Fruit fly (Drosophila melanogaster) whole organism, adult: ENCODE results near the gene CG6495.

Experiments
- CG11617 ChIP-seq: fragments of 200-800 bp; sonication (Bioruptor generic); optimal IDR thresholded peaks from 2 replicates; lab custom pipeline; 2017; ENCODE audit warnings: mild to moderate bottlenecking, missing biosample characterization, missing genetic modification reagents, missing genetic modification characterization
- CG12768 ChIP-seq: fragments of 200-800 bp; sonication (Bioruptor generic); optimal IDR thresholded peaks from 2 replicates; lab custom pipeline; 2017; ENCODE audit warnings: missing biosample characterization, missing genetic modification characterization, mild to moderate bottlenecking, moderate library complexity, missing genetic modification reagents
- CG14711 ChIP-seq: fragments of 200-800 bp; sonication (Bioruptor generic); optimal IDR thresholded peaks from 2 replicates; lab custom pipeline; 2018; ENCODE audit warnings: missing biosample characterization, mild to moderate bottlenecking, missing genetic modification characterization, moderate library complexity
- CG1620 ChIP-seq: fragments of 200-800 bp; sonication (Bioruptor generic); optimal IDR thresholded peaks from 2 replicates; lab custom pipeline; 2016; ENCODE audit warnings: missing biosample characterization, missing genetic modification characterization
- CG33017 ChIP-seq: fragments of 200-800 bp; sonication (Bioruptor generic); optimal IDR thresholded peaks from 2 replicates; lab custom pipeline; 2018; ENCODE audit warnings: missing biosample characterization, mild to moderate bottlenecking, missing genetic modification characterization, moderate library complexity
- CG5204 ChIP-seq: fragments of 200-800 bp; sonication (Bioruptor generic); optimal IDR thresholded peaks from 2 replicates; lab custom pipeline; 2016; ENCODE audit warnings: missing biosample characterization, missing genetic modification characterization
- CG7045 ChIP-seq: fragments of 200-800 bp; sonication (Bioruptor generic); optimal IDR thresholded peaks from 2 replicates; lab custom pipeline; 2017; ENCODE audit warnings: missing biosample characterization, mild to moderate bottlenecking, missing genetic modification characterization
- CG7101 ChIP-seq: fragments of 200-800 bp; sonication (Bioruptor generic); optimal IDR thresholded peaks from 2 replicates; lab custom pipeline; 2018; ENCODE audit warnings: missing biosample characterization, mild to moderate bottlenecking, missing genetic modification characterization, moderate library complexity
- Clk ChIP-seq: fragments of 200-800 bp; sonication (Bioruptor generic); optimal IDR thresholded peaks from 2 replicates; lab custom pipeline; 2017; ENCODE audit warnings: missing biosample characterization, missing genetic modification characterization
- Crg-1 ChIP-seq: fragments of 200-800 bp; sonication (Bioruptor generic); optimal IDR thresholded peaks from 2 replicates; lab custom pipeline; 2016; ENCODE audit warnings: missing biosample characterization, missing genetic modification characterization
- Hr96 ChIP-seq: fragments of 200-800 bp; sonication (Bioruptor generic); optimal IDR thresholded peaks from 2 replicates; lab custom pipeline; 2016; ENCODE audit warnings: missing biosample characterization, missing genetic modification characterization
- Mnt ChIP-seq: fragments of 200-800 bp; sonication (Bioruptor generic); optimal IDR thresholded peaks from 2 replicates; lab custom pipeline; 2016; ENCODE audit warnings: missing biosample characterization, mild to moderate bottlenecking, missing genetic modification characterization
- bab1 ChIP-seq: fragments of 200-800 bp; sonication (Bioruptor generic); optimal IDR thresholded peaks from 3 replicates; lab custom pipeline; 2019; ENCODE audit warnings: missing biosample characterization, mild to moderate bottlenecking, missing genetic modification characterization, moderate library complexity
- cic ChIP-seq: fragments of 200-800 bp; sonication (Bioruptor generic); optimal IDR thresholded peaks from 2 replicates; lab custom pipeline; 2017; ENCODE audit warnings: missing biosample characterization, mild to moderate bottlenecking, missing genetic modification characterization, moderate library complexity
- cnc ChIP-seq, 2 experiments: fragments of >200 bp; optimal IDR thresholded peaks; 2 replicates each; lab custom pipeline; 2017
- kay ChIP-seq: fragments of 200-800 bp; sonication (Bioruptor generic); peaks from one replicate; lab custom pipeline; 2016; ENCODE audit warnings: missing biosample characterization, missing genetic modification characterization, borderline replicate concordance
- ovo ChIP-seq: fragments of 200-800 bp; sonication (Bioruptor generic); optimal IDR thresholded peaks from 2 replicates; lab custom pipeline; 2016; ENCODE audit warnings: missing biosample characterization, missing genetic modification characterization
- pad ChIP-seq: fragments of 200-800 bp; sonication (Bioruptor generic); optimal IDR thresholded peaks from 3 replicates; lab custom pipeline; 2017; ENCODE audit warnings: missing biosample characterization, missing genetic modification characterization, mild to moderate bottlenecking, moderate library complexity, missing genetic modification reagents
- tj ChIP-seq: fragments of 200-800 bp; sonication (Bioruptor generic); optimal IDR thresholded peaks from 3 replicates; lab custom pipeline; 2017; ENCODE audit warnings: missing biosample characterization, mild to moderate bottlenecking, missing genetic modification characterization, moderate library complexity
- toe ChIP-seq: fragments of 200-800 bp; sonication (Bioruptor generic); optimal IDR thresholded peaks from 2 replicates; lab custom pipeline; 2016; ENCODE audit warnings: missing biosample characterization, missing genetic modification characterization

Gene CG6495

DNA sequence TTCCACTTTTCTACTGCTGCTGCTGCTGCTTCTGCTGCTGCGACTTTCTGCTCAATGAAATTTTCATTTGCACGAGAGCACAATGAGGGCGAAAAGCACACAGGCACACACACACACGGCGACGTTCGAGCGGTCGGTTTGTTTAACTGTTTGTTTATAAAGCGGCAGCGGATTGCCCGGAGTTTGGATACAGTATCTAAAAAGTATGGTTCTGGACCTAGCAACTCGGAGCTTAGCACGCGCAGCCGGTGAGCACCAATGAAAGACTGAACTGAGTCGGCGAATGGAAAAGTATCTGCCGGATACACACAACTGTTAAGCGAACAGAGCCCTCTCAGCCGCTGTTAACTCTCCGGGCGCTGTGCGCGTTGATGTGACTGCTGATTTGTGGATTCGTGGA is 4.9 kb upstream of the CG6495 start, which contains the start of gene CG17124:
Gene CG17124 (minus strand): TSS at position 277 of the 400 bp plus-strand sequence.
- TF ChIP-seq tj, result peak; percentile 38
- TF ChIP-seq Mnt (GFP tag; lab: Kevin White, UChicago), result peak; percentile 63
- TF ChIP-seq toe (GFP tag; lab: Kevin White, UChicago), result no peak
- TF ChIP-seq CG7045 (GFP tag; lab: Kevin White, UChicago), result peak; percentile 23
- TF ChIP-seq kay (GFP tag; lab: Kevin White, UChicago), result no peak
- no peak for TF ChIP-seq pad
- TF ChIP-seq CG11617, result peak; percentile 7
- no peak for TF ChIP-seq CG1620 (GFP tag; lab: Kevin White, UChicago)
- no peak for TF ChIP-seq ovo (GFP tag; lab: Kevin White, UChicago)
- TF ChIP-seq CG12768 (GFP tag; lab: Kevin White, UChicago), result peak; percentile 75
- no peak for TF ChIP-seq CG5204 (GFP tag; lab: Kevin White, UChicago)
- peak; percentile 26 for TF ChIP-seq bab1 (GFP tag; lab: Kevin White, UChicago)
- TF ChIP-seq cnc (optimal IDR thresholded peaks at IDR 0.05; lab: Kevin White, UChicago), result no peak
- peak; percentile 38 for TF ChIP-seq Hr96
- TF ChIP-seq CG14711 (tag; lab: Kevin White, UChicago), result no peak
- TF ChIP-seq Crg-1 (GFP tag; lab: Kevin White, UChicago), result no peak
- TF ChIP-seq CG33017 (tag; lab: Kevin White, UChicago), result peak; percentile 66
- peak; percentile 48 for TF ChIP-seq CG7101 (tag; lab: Kevin White, UChicago)
- TF ChIP-seq cic (GFP tag; lab: Kevin White, UChicago), result peak; percentile 50
- TF ChIP-seq Clk, result no peak

DNA sequence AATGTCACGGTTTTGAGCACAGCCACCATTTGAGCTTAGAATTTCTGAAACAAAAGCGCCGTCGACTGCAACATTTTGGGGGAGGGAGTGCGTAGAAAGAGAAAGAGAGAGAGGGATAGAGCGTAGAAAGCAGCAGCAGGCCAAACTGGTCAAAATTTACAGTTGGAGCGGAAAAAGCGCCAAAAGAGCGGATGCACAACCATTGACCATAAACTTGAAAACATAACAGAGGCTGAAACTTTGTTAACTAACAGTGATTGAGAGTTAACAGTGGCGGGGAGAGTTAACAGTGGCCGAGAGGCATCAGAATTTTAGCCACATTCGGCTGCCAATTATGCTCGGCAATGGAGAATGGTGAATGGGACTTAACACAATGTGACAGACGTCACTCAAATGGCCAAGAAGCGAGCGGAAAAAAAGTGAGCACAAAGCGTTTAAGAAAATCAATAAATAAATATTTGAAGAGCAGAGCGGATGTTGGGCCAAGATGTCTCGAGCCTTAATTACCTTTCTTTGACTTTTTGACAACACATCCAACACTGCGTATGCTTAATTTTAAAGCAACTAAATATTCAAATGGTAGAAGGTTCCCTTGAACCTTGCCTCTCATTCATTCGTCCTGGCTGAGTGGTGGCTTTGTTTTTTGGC is 3.8 kb upstream of the CG6495 start:
- no peak for TF ChIP-seq CG14711 (tag; lab: Kevin White, UChicago)
- TF ChIP-seq Crg-1 (GFP tag; lab: Kevin White, UChicago), result no peak
- TF ChIP-seq toe (GFP tag; lab: Kevin White, UChicago), result no peak
- no peak for TF ChIP-seq CG12768 (GFP tag; lab: Kevin White, UChicago)
- no peak for TF ChIP-seq kay (GFP tag; lab: Kevin White, UChicago)
- no peak for TF ChIP-seq cnc (optimal IDR thresholded peaks at IDR 0.05; lab: Kevin White, UChicago)
- TF ChIP-seq Clk, result no peak
- TF ChIP-seq Mnt (GFP tag; lab: Kevin White, UChicago), result no peak
- TF ChIP-seq pad, result no peak
- TF ChIP-seq CG11617, result no peak
- TF ChIP-seq CG7101 (tag; lab: Kevin White, UChicago), result no peak
- no peak for TF ChIP-seq CG7045 (GFP tag; lab: Kevin White, UChicago)
- no peak for TF ChIP-seq bab1 (GFP tag; lab: Kevin White, UChicago)
- TF ChIP-seq ovo (GFP tag; lab: Kevin White, UChicago), result no peak
- no peak for TF ChIP-seq CG5204 (GFP tag; lab: Kevin White, UChicago)
- TF ChIP-seq CG33017 (tag; lab: Kevin White, UChicago), result no peak
- no peak for TF ChIP-seq cic (GFP tag; lab: Kevin White, UChicago)

dm6 chr2L:10759624-10760023 is 1.3 kb upstream of the CG6495 start:
- TF ChIP-seq kay (GFP tag; lab: Kevin White, UChicago) (no peak), tj (no peak), CG1620 (GFP tag; lab: Kevin White, UChicago) (no peak), CG33017 (tag; lab: Kevin White, UChicago) (no peak), Hr96 (no peak), Crg-1 (GFP tag; lab: Kevin White, UChicago) (no peak), bab1 (GFP tag; lab: Kevin White, UChicago) (no peak), CG14711 (tag; lab: Kevin White, UChicago) (no peak), toe (GFP tag; lab: Kevin White, UChicago) (no peak), pad (no peak), Clk (no peak), CG5204 (GFP tag; lab: Kevin White, UChicago) (no peak), CG7045 (GFP tag; lab: Kevin White, UChicago) (no peak), Mnt (GFP tag; lab: Kevin White, UChicago) (no peak), CG7101 (tag; lab: Kevin White, UChicago) (no peak), cic (GFP tag; lab: Kevin White, UChicago) (no peak), ovo (GFP tag; lab: Kevin White, UChicago) (no peak), CG11617 (no peak), CG12768 (GFP tag; lab: Kevin White, UChicago) (no peak), cnc (optimal IDR thresholded peaks at IDR 0.05; lab: Kevin White, UChicago) (no peak)

dm6 chr2L:10767597-10768188 is 6.8 kb downstream of the CG6495 start, which contains the start of gene Ubc2:
TSS of gene Ubc2 (minus strand) at chr2L:10768006.
- TF ChIP-seq CG33017 (tag; lab: Kevin White, UChicago), result peak; percentile 3
- TF ChIP-seq CG1620 (GFP tag; lab: Kevin White, UChicago), result peak; percentile 24
- peak; percentile 21 for TF ChIP-seq Hr96
- peak; percentile 47 for TF ChIP-seq Mnt (GFP tag; lab: Kevin White, UChicago)
- TF ChIP-seq CG5204 (GFP tag; lab: Kevin White, UChicago), result no peak
- TF ChIP-seq pad, result no peak
- TF ChIP-seq cic (GFP tag; lab: Kevin White, UChicago), result no peak
- TF ChIP-seq bab1 (GFP tag; lab: Kevin White, UChicago), result peak; percentile 59
- TF ChIP-seq CG14711 (tag; lab: Kevin White, UChicago), result peak; percentile 32

DNA sequence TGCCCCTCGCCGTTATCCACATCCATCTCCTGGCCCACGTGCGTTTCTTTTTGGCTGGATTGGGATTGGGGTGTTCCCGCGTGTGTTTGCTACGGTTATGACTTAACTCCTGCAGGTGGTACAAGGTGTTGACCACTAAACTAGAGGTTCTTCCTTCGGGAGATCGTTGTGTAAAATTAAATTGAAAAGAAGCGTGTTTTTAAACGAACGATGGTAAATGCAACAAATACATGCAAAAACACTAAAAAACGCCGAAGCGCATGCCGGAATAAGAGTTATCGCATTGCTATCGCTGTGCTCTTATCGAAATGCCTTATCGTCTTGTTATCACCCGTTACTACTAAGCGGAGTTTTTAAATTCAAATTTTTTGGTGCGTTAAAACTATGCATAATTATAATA is 8.8 kb downstream of the CG6495 start, which contains the start of gene CG6724:
Gene CG6724 (minus strand): TSS at position 245 of the 400 bp plus-strand sequence.
- TF ChIP-seq toe (GFP tag; lab: Kevin White, UChicago) (no peak), Mnt (GFP tag; lab: Kevin White, UChicago) (peak; percentile 96), bab1 (GFP tag; lab: Kevin White, UChicago) (peak; percentile 16), Clk (no peak)
